Worm (Caenorhabditis elegans): ENCODE results near the gene xtr-2.

Gene xtr-2

DNA sequence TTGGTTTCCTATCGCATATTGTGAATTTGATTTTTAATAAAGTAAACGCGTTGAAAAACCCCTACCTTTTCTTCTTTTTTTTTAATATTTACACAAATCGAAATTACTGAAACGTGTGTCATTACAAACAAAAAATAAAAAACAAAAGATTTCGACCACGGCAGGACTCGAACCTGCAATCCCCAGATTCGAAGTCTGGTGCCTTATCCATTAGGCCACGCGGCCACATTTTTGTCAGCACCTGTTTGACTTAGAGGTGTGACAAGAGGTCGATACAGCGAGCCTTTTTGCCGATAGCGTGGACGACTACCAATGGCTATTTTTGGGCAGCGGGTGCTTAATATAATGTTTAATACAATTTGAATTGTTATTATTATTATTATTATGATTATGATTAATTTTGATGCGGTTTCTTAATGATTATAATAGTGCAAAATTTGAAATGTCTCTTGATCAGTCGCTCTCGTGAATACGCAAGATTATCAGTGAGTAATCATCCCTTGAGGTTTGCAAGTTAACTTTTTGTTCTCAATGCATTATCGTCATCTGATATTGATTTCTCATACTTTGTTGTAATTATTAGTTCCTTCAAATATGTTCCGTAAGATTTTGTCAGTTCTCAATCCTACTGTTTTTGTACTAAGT is 22.6 kb downstream of the xtr-2 start, which contains the start of gene srd-44:
Gene srd-44 (plus strand): TSS at position 595 of the 645 bp plus-strand sequence.
- no peak for TF ChIP-seq unc-55 (GFP tag; optimal IDR thresholded peaks at IDR 0.05)
- no peak for TF ChIP-seq elt-1 (tag; optimal IDR thresholded peaks at IDR 0.05)
- TF ChIP-seq zag-1 (tag; optimal IDR thresholded peaks at IDR 0.05): no peak
- TF ChIP-seq lin-39 (tag; optimal IDR thresholded peaks at IDR 0.05): no peak
- no peak for TF ChIP-seq sma-9 (GFP tag; optimal IDR thresholded peaks at IDR 0.05)
- TF ChIP-seq sma-9 (tag; optimal IDR thresholded peaks at IDR 0.05): no peak
- TF ChIP-seq nhr-12 (tag; optimal IDR thresholded peaks at IDR 0.05): no peak
- TF ChIP-seq sma-3 (GFP tag; optimal IDR thresholded peaks at IDR 0.05): peak; percentile 17
- TF ChIP-seq dmd-4 (tag; optimal IDR thresholded peaks at IDR 0.05): no peak
- no peak for TF ChIP-seq Y55F3AM.14 (GFP tag; optimal IDR thresholded peaks at IDR 0.05)
- no peak for TF ChIP-seq C34F6.9 (tag; optimal IDR thresholded peaks at IDR 0.05)
- TF ChIP-seq snpc-4 (tag; optimal IDR thresholded peaks at IDR 0.05): no peak
- TF ChIP-seq mdl-1 (tag; optimal IDR thresholded peaks at IDR 0.05): no peak
- no peak for TF ChIP-seq nhr-237 (tag; optimal IDR thresholded peaks at IDR 0.05)
- no peak for TF ChIP-seq nhr-10 (tag; optimal IDR thresholded peaks at IDR 0.05)
- peak; percentile 25 for TF ChIP-seq fos-1 (tag; optimal IDR thresholded peaks at IDR 0.05)
- no peak for TF ChIP-seq egl-27 (tag; optimal IDR thresholded peaks at IDR 0.05)
- no peak for TF ChIP-seq unc-62 (GFP tag; optimal IDR thresholded peaks at IDR 0.05)
- TF ChIP-seq mbf-1 (tag; optimal IDR thresholded peaks at IDR 0.05): no peak
- no peak for TF ChIP-seq unc-39 (tag; optimal IDR thresholded peaks at IDR 0.05)
- peak; percentile 21 for TF ChIP-seq crh-2 (tag; optimal IDR thresholded peaks at IDR 0.05)
- no peak for TF ChIP-seq mab-5 (tag; optimal IDR thresholded peaks at IDR 0.05)
- TF ChIP-seq nhr-129 (tag; optimal IDR thresholded peaks at IDR 0.05): no peak
- no peak for TF ChIP-seq ztf-11 (tag; optimal IDR thresholded peaks at IDR 0.05)
- no peak for TF ChIP-seq nhr-77 (tag; optimal IDR thresholded peaks at IDR 0.05)
- TF ChIP-seq nhr-21 (tag; optimal IDR thresholded peaks at IDR 0.05): peak; percentile 18
- no peak for TF ChIP-seq alr-1 (tag; optimal IDR thresholded peaks at IDR 0.05)
- no peak for TF ChIP-seq F13H6.1 (tag; optimal IDR thresholded peaks at IDR 0.05)
- TF ChIP-seq R02D3.7 (tag; optimal IDR thresholded peaks at IDR 0.05): no peak
- TF ChIP-seq nhr-25 (tag; optimal IDR thresholded peaks at IDR 0.05): no peak
- no peak for TF ChIP-seq ceh-82 (tag; optimal IDR thresholded peaks at IDR 0.05)
- TF ChIP-seq ZK546.5 (tag; optimal IDR thresholded peaks at IDR 0.05): no peak
- no peak for TF ChIP-seq gmeb-1 (tag; optimal IDR thresholded peaks at IDR 0.05)
- no peak for TF ChIP-seq ztf-1 (GFP tag; conservative IDR thresholded peaks at IDR 0.05)
- TF ChIP-seq nhr-6 (tag; optimal IDR thresholded peaks at IDR 0.05): no peak
- no peak for TF ChIP-seq lin-13 (GFP tag; optimal IDR thresholded peaks at IDR 0.05)

DNA sequence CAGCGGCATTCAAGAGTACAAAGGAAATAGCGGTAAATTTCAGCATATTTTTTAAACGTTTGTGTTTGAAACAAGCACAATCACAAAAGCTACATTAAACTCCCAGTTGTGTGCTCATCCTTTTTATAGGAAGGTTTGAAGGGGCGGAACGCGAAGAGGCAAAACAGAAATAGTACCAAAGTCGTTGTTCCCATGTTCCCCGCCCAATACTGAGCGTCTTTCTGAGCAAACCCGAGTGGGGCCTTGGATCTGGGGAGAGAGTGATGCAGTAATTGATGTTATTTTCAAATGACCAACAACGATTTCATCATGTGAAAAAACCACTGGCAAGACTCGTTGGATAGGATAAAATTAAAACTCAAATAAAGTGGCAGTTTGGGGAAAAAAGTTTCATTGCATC is 26.0 kb downstream of the xtr-2 start, which contains the start of gene zig-2:
Gene zig-2 (minus strand): TSS at position 101 of the 400 bp plus-strand sequence.
- TF ChIP-seq ama-1 (optimal IDR thresholded peaks at IDR 0.05): no peak
- no peak for TF ChIP-seq lin-13 (GFP tag; optimal IDR thresholded peaks at IDR 0.05)
- no peak for TF ChIP-seq mab-5 (tag; optimal IDR thresholded peaks at IDR 0.05)
- no peak for TF ChIP-seq peb-1 (tag; optimal IDR thresholded peaks at IDR 0.05)
- no peak for TF ChIP-seq sma-9 (GFP tag; optimal IDR thresholded peaks at IDR 0.05)
- no peak for TF ChIP-seq sma-9 (tag; optimal IDR thresholded peaks at IDR 0.05)
- TF ChIP-seq elt-3 (tag; optimal IDR thresholded peaks at IDR 0.05): no peak
- TF ChIP-seq ZK546.5 (tag; optimal IDR thresholded peaks at IDR 0.05): no peak
- no peak for TF ChIP-seq egl-27 (tag; optimal IDR thresholded peaks at IDR 0.05)
- TF ChIP-seq ceh-16 (tag; optimal IDR thresholded peaks at IDR 0.05): no peak
- no peak for TF ChIP-seq nhr-10 (tag; optimal IDR thresholded peaks at IDR 0.05)
- TF ChIP-seq nhr-11 (tag; optimal IDR thresholded peaks at IDR 0.05): no peak
- no peak for TF ChIP-seq nhr-21 (tag; optimal IDR thresholded peaks at IDR 0.05)
- TF ChIP-seq alr-1 (tag; optimal IDR thresholded peaks at IDR 0.05): no peak

DNA sequence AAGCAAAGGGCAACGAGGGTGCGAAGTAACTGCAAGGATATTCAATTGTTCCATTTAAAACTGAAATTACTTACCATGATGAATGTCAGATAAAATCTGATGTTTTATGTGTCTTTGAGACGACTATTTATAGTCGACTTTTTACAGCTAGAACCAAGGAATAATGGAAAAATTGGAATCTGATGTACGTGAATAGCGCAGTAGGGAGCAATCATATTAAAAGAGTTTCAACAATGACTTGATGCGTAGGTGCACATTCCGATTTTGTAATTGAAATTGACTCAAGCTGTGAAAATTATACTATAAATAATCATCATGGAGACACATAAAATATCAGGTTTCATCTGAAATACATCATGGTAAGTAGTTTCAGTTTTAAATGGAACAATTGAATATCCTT is 27.9 kb downstream of the xtr-2 start, which contains the start of the genes nspc-9 and nspc-10:
Gene nspc-9 (minus strand): TSS at position 101 of the 400 bp plus-strand sequence.
Gene nspc-10 (plus strand): TSS at position 331 of the 400 bp plus-strand sequence.
- TF ChIP-seq alr-1 (tag; optimal IDR thresholded peaks at IDR 0.05): no peak
- no peak for TF ChIP-seq nhr-12 (tag; optimal IDR thresholded peaks at IDR 0.05)
- no peak for TF ChIP-seq lin-39 (tag; optimal IDR thresholded peaks at IDR 0.05)
- no peak for TF ChIP-seq zag-1 (tag; optimal IDR thresholded peaks at IDR 0.05)
- no peak for TF ChIP-seq lin-13 (GFP tag; optimal IDR thresholded peaks at IDR 0.05)
- TF ChIP-seq crh-2 (tag; optimal IDR thresholded peaks at IDR 0.05): no peak
- no peak for TF ChIP-seq nhr-21 (tag; optimal IDR thresholded peaks at IDR 0.05)

Measured in whole organism, L2 larva.